Fruit fly (Drosophila melanogaster) whole organism: Measurements from ENCODE around the gene LManII.

Experiments used
- Dll ChIP-seq: fragments of >200 bp; optimal IDR thresholded peaks from 2 replicates; lab custom pipeline; 2017
- EcR ChIP-seq, 2 experiments: fragments of >200 bp; optimal IDR thresholded peaks; 2 replicates each; lab custom pipeline; 2017; ENCODE audit warnings: missing biosample characterization in 2 of 2, missing genetic modification characterization in 2 of 2, missing genetic modification reagents in 2 of 2
- pan ChIP-seq: fragments of >200 bp; optimal IDR thresholded peaks from 2 replicates; lab custom pipeline; 2017
- psq ChIP-seq: fragments of >200 bp; optimal IDR thresholded peaks from 2 replicates; lab custom pipeline; 2017

- TF ChIP-seq Dll (lab: Kevin White, UChicago) = no peak
- TF ChIP-seq psq = no peak
- TF ChIP-seq EcR (GFP tag; optimal IDR thresholded peaks at IDR 0.05; lab: Kevin White, UChicago) = no peak
- TF ChIP-seq pan = no peak
Observed at dm6 chr2L:10503356-10503977, 46.0 kb downstream of the LManII start.
